Fruit fly (Drosophila melanogaster): Measurements from ENCODE around the gene CG13970.
A peak's percentile ranks its signal among the peaks of the same experiment; 100 is the strongest.

CG13970 gene

dm6 chr2L:20066233-20066650, 37.7 kb downstream of the CG13970 start, which contains the start of gene bwa (continued):
- TF ChIP-seq CG34422 (GFP tag; IDR thresholded peaks at IDR 0.05) (peak; percentile 53; the same call in 1 of the 3 replicates), CG15696 (tag; optimal IDR thresholded peaks at IDR 0.05) (no peak), dpn (GFP tag; optimal IDR thresholded peaks at IDR 0.05) (peak in 1 of 2 experiments; percentile 21), BEAF-32 (GFP tag; optimal IDR thresholded peaks at IDR 0.05) (peak; percentile 44), zen (tag; optimal IDR thresholded peaks at IDR 0.05) (peak; percentile 35), gro (GFP tag; optimal IDR thresholded peaks at IDR 0.05) (peak; percentile 41), CG1792 (GFP tag; optimal IDR thresholded peaks at IDR 0.05) (peak; percentile 4), Abd-B (GFP tag; optimal IDR thresholded peaks at IDR 0.05) (peak; percentile 12), Hr78 (GFP tag; optimal IDR thresholded peaks at IDR 0.05) (no peak), CG8478 (optimal IDR thresholded peaks at IDR 0.05) (no peak), CoRest (tag; optimal IDR thresholded peaks at IDR 0.05) (peak; percentile 78), Ets65A (GFP tag) (peak; percentile 49), Lhr (GFP tag; optimal IDR thresholded peaks at IDR 0.05) (peak; percentile 86), MESR4 (GFP tag; optimal IDR thresholded peaks at IDR 0.05) (peak; percentile 52), HHEX (GFP tag; optimal IDR thresholded peaks at IDR 0.05) (peak; percentile 28), amos (GFP tag; IDR thresholded peaks at IDR 0.05; ENCODE audit: partially characterized antibody) (peak; percentile 46; the same call in 1 of the 2 replicates), crp (GFP tag; optimal IDR thresholded peaks at IDR 0.05) (peak in 1 of 2 experiments; percentile 12), CG15514 (GFP tag; optimal IDR thresholded peaks at IDR 0.05) (peak; percentile 64), ci (GFP tag; IDR thresholded peaks at IDR 0.05) (0 out of 3 replicates have a peak, but pooled peaks have one; percentile 16), Hmr (GFP tag; optimal IDR thresholded peaks at IDR 0.05) (peak; percentile 58), nerfin-1 (tag; optimal IDR thresholded peaks at IDR 0.05) (peak; percentile 51), CG7987 (GFP tag; optimal IDR thresholded peaks at IDR 0.05) (no peak), Gug (GFP tag; IDR thresholded peaks at IDR 0.05) (no peak), chif (GFP tag; optimal IDR thresholded peaks at IDR 0.05) (no peak), CHES-1-like (GFP tag; optimal IDR thresholded peaks at IDR 0.05) (peak; percentile 6), CG1603 (tag; optimal IDR thresholded peaks at IDR 0.05) (peak; percentile 60), zfh1 (GFP tag; IDR thresholded peaks at IDR 0.05) (peak; percentile 38; the same call in 1 of the 3 replicates), chm (GFP tag; IDR thresholded peaks at IDR 0.05) (0 out of 2 replicates have a peak, but pooled peaks have one; percentile 30), CG15479 (GFP tag; optimal IDR thresholded peaks at IDR 0.05) (peak; percentile 73), Eip74EF (GFP tag; optimal IDR thresholded peaks at IDR 0.05) (no peak), caup (GFP tag; optimal IDR thresholded peaks at IDR 0.05; ENCODE audit: severe bottlenecking) (peak; percentile 24), CG8290 (GFP tag; optimal IDR thresholded peaks at IDR 0.05) (no peak), CG8290 (tag; optimal IDR thresholded peaks at IDR 0.05) (peak in 1 of 2 experiments; percentile 34), pb (GFP tag; optimal IDR thresholded peaks at IDR 0.05) (peak; percentile 2), CG42726 (GFP tag; IDR thresholded peaks at IDR 0.05; ENCODE audit: partially characterized antibody) (0 out of 2 replicates have a peak, but pooled peaks have one; percentile 53), CG17186 (GFP tag; optimal IDR thresholded peaks at IDR 0.05) (peak; percentile 43), p53 (GFP tag; optimal IDR thresholded peaks at IDR 0.05) (peak; percentile 33), nmo (GFP tag; optimal IDR thresholded peaks at IDR 0.05) (peak; percentile 25), CG3847 (GFP tag; IDR thresholded peaks at IDR 0.05) (0 out of 2 replicates have a peak, but pooled peaks have one; percentile 27), hkb (optimal IDR thresholded peaks at IDR 0.05) (no peak), hkb (GFP tag; IDR thresholded peaks at IDR 0.05) (peak; percentile 29; the same call in 1 of the 2 replicates), jing (GFP tag; optimal IDR thresholded peaks at IDR 0.05) (no peak), phol (tag; optimal IDR thresholded peaks at IDR 0.05) (peak; percentile 59), CG12659 (GFP tag; optimal IDR thresholded peaks at IDR 0.05) (peak; percentile 67), CG13287 (GFP tag; IDR thresholded peaks at IDR 0.05; ENCODE audit: partially characterized antibody) (peak; percentile 4; the same call in 1 of the 2 replicates), mirr (GFP tag; optimal IDR thresholded peaks at IDR 0.05) (peak; percentile 26), YL-1 (GFP tag; optimal IDR thresholded peaks at IDR 0.05) (peak; percentile 28), Med (GFP tag) (peak; percentile 73)

Measured in whole organism, embryonic.